Worm (Caenorhabditis elegans) whole organism, young adult: ENCODE data around the gene F58H7.1.

Source experiments
- F22D6.2 ChIP-seq: sonication (generic microtip); optimal IDR thresholded peaks from 2 replicates; lab custom pipeline; 2016; ENCODE audit warnings: mild to moderate bottlenecking, missing genetic modification characterization, missing compliant biosample characterization
- Y67H2A.10 ChIP-seq: fragments of 200-800 bp; sonication (Bioruptor generic); conservative IDR thresholded peaks from 2 replicates; pipeline ENCODE4 v1.3.6; 2022; ENCODE audit warnings: missing genetic modification reagents, missing genetic modification characterization, missing compliant biosample characterization
- attf-5 ChIP-seq: fragments of 200-800 bp; sonication (Bioruptor generic); optimal IDR thresholded peaks from 2 replicates; lab custom pipeline; 2018; ENCODE audit warnings: mild to moderate bottlenecking, missing genetic modification characterization, missing compliant biosample characterization
- ceh-27 ChIP-seq: fragments of 200-800 bp; sonication (Bioruptor generic); optimal IDR thresholded peaks from 2 replicates; lab custom pipeline; 2018; ENCODE audit warnings: mild to moderate bottlenecking, missing genetic modification characterization, moderate library complexity, missing compliant biosample characterization
- egl-18 ChIP-seq: fragments of 200-800 bp; sonication (Bioruptor generic); IDR thresholded peaks from 2 replicates; pipeline ENCODE4 v1.3.6; 2022; ENCODE audit warnings: missing genetic modification reagents, missing genetic modification characterization, missing compliant biosample characterization
- hmg-1.2 ChIP-seq: fragments of 200-800 bp; sonication (Bioruptor generic); IDR thresholded peaks from 2 replicates; pipeline ENCODE4 v1.3.6; 2022; ENCODE audit warnings: missing genetic modification reagents, missing genetic modification characterization, missing compliant biosample characterization
- hrde-1 ChIP-seq: sonication (generic microtip); optimal IDR thresholded peaks from 2 replicates; lab custom pipeline; 2016; ENCODE audit warnings: missing genetic modification characterization, mild to moderate bottlenecking, missing compliant biosample characterization, moderate library complexity, missing genotype, missing genetic modification reagents, borderline replicate concordance
- lin-54 ChIP-seq: fragments of 200-800 bp; sonication (Bioruptor generic); optimal IDR thresholded peaks from 2 replicates; lab custom pipeline; 2018; ENCODE audit warnings: mild to moderate bottlenecking, missing genetic modification characterization, missing compliant biosample characterization
- pbrm-1 ChIP-seq: fragments of 200-800 bp; sonication (Bioruptor generic); IDR thresholded peaks from 2 replicates; pipeline ENCODE4 v1.3.6; 2022; ENCODE audit warnings: missing genetic modification reagents, missing genetic modification characterization, missing compliant biosample characterization
- snpc-3.4 ChIP-seq: sonication (generic microtip); optimal IDR thresholded peaks from 2 replicates; lab custom pipeline; 2017; ENCODE audit warnings: missing genetic modification characterization, mild to moderate bottlenecking, missing compliant biosample characterization, antibody characterized with exemption, moderate library complexity, missing genotype, missing genetic modification reagents
- tbp1 ChIP-seq: fragments of 200-800 bp; sonication (Bioruptor generic); optimal IDR thresholded peaks from 2 replicates; lab custom pipeline; 2018; ENCODE audit warnings: mild to moderate bottlenecking, missing genetic modification characterization, missing compliant biosample characterization
- unc-130 ChIP-seq: sonication (generic microtip); optimal IDR thresholded peaks from 2 replicates; lab custom pipeline; 2016; ENCODE audit warnings: missing genetic modification reagents, missing genetic modification characterization, missing compliant biosample characterization
- unc-62 ChIP-seq: fragments of 150-350 bp; optimal IDR thresholded peaks from 2 replicates; lab custom pipeline; 2014; ENCODE audit warnings: missing biosample characterization, missing genetic modification reagents, missing genetic modification characterization

DNA sequence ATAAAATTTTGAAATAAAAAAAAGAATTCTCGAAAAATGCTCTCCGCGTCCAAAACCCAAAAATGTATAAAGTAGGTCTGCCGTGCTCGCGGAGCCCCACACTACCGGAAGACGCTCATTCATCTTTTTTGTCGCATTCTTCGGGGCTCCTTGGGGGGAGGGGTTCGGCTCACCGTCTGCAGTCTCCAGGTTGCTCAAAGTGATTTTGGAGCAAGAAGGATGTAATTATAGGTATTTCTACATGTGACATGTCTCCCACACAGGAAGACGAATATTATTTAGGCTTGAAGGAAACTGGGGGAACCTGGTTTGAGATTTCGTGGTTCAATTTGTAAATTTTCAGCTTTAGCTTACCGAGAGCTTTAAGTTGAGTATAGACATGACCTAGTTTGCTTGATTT, at the start of gene F58H7.1:
- TF ChIP-seq hmg-1.2 (no peak), ceh-27 (no peak), egl-18 (GFP tag; lab: Robert Waterston, UW) (no peak), pbrm-1 (GFP tag; lab: Robert Waterston, UW) (no peak), F22D6.2 (tag; lab: Kevin White, UChicago) (no peak), tbp1 (GFP tag; lab: Kevin White, UChicago) (no peak), Y67H2A.10 (GFP tag; lab: Robert Waterston, UW) (no peak), lin-54 (GFP tag; lab: Kevin White, UChicago) (no peak), hrde-1 (no peak), snpc-3.4 (tag; lab: Kevin White, UChicago) (no peak), unc-62 (GFP tag; lab: Kevin White, UChicago) (no peak), attf-5 (GFP tag; lab: Kevin White, UChicago) (no peak), unc-130 (GFP tag; lab: Kevin White, UChicago) (no peak)
